Worm (Caenorhabditis elegans) whole organism, L1 larva: ENCODE data around the gene srg-21.

Experiments used
- dpl-1 ChIP-seq, 3 experiments: fragments of 150-350 bp in 2 of 3; sonication (generic microtip) in 1 of 3; optimal IDR thresholded peaks; 2 replicates each; lab custom pipeline; 2014 to 2017; ENCODE audit warnings: missing biosample characterization in 3 of 3, missing genetic modification characterization in 3 of 3, missing genetic modification reagents in 3 of 3
- egl-27 ChIP-seq, 2 experiments: fragments of 150-350 bp in 1 of 2; sonication (generic microtip); optimal IDR thresholded peaks; 3 replicates each; lab custom pipeline; 2017 to 2018; ENCODE audit warnings: missing biosample characterization in 2 of 2, missing genetic modification characterization in 2 of 2, missing genetic modification reagents in 2 of 2
- hpl-2 ChIP-seq: fragments of 150-350 bp; optimal IDR thresholded peaks from 2 replicates; lab custom pipeline; 2014; ENCODE audit warnings: missing biosample characterization, missing genetic modification reagents, missing genetic modification characterization
- mdl-1 ChIP-seq, 2 experiments: fragments of 150-350 bp; optimal IDR thresholded peaks; 2 replicates each; lab custom pipeline; 2014 to 2017; ENCODE audit warnings: missing biosample characterization in 2 of 2, missing genetic modification characterization in 2 of 2, inconsistent platforms in 1 of 2
- nhr-12 ChIP-seq: sonication (generic microtip); optimal IDR thresholded peaks from 2 replicates; lab custom pipeline; 2017; ENCODE audit warnings: missing biosample characterization, missing genetic modification characterization
- nhr-77 ChIP-seq: fragments of 150-350 bp; optimal IDR thresholded peaks from 2 replicates; lab custom pipeline; 2014; ENCODE audit warnings: missing biosample characterization, missing genetic modification characterization
- pqm-1 ChIP-seq: sonication (generic microtip); optimal IDR thresholded peaks from 3 replicates; lab custom pipeline; 2017; ENCODE audit warnings: missing biosample characterization, missing genetic modification characterization
- unc-98 ChIP-seq: fragments of 200-800 bp; sonication (Bioruptor generic); IDR thresholded peaks from 2 replicates; pipeline ENCODE4 v1.3.6; 2022; ENCODE audit warnings: missing genetic modification characterization, missing compliant biosample characterization

- TF ChIP-seq mdl-1 (tag; optimal IDR thresholded peaks at IDR 0.05; lab: Kevin White, UChicago) (no peak), egl-27 (tag; optimal IDR thresholded peaks at IDR 0.05; lab: Kevin White, UChicago) (no peak), dpl-1 (GFP tag; optimal IDR thresholded peaks at IDR 0.05; lab: Kevin White, UChicago) (no peak), nhr-77 (tag; lab: Kevin White, UChicago) (no peak), pqm-1 (tag; lab: Kevin White, UChicago) (no peak), nhr-12 (tag; lab: Kevin White, UChicago) (no peak), unc-98 (GFP tag; lab: Robert Waterston, UW) (no peak), hpl-2 (GFP tag; lab: Kevin White, UChicago) (no peak)
These were observed 38.3 kb downstream of the srg-21 start for ce11 chrII:3052843-3053242.
